Worm (Caenorhabditis elegans) whole organism, L2 larva: Measurements from ENCODE around the gene T25B2.3.

Source experiments
- R02D3.7 ChIP-seq: fragments of 150-350 bp; optimal IDR thresholded peaks from 2 replicates; lab custom pipeline; 2014; ENCODE audit warnings: missing biosample characterization, missing genetic modification characterization
- lin-13 ChIP-seq: fragments of 150-350 bp; optimal IDR thresholded peaks from 2 replicates; lab custom pipeline; 2014; ENCODE audit warnings: missing biosample characterization, missing genetic modification reagents, missing genetic modification characterization

DNA sequence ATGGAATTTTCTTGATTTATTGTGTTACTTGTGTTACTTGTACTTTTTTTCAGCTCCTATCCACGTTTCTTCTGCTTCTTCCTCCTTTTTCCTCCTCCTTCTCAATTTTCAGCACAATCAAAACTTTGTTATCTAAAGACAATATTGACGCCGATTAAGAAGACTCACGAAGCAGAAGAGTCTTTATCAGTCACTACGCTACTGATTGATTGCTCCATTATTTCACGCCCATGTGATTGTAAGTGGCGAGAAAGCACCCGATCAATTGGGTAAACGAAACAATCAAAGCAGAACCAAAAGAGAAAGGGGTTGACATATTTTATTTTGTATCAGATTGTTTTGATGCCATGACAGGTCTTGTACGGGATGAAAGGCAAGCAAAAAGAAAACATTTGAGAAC, 6.7 kb upstream of the T25B2.3 start, which contains the start of gene T25B2.2:
- TF ChIP-seq R02D3.7 (no peak), lin-13 (no peak)
